Fruit fly (Drosophila melanogaster): ENCODE data around the gene CG32461.

Gene CG32461

dm6 chr3L:22998176-22998575 is 43.1 kb upstream of the CG32461 start, which contains the start of gene nrm (continued):
- TF ChIP-seq Sin3A (optimal IDR thresholded peaks at IDR 0.05) = no peak
- TF ChIP-seq emc (GFP tag; optimal IDR thresholded peaks at IDR 0.05) = no peak
- no peak for TF ChIP-seq NC2β (GFP tag; optimal IDR thresholded peaks at IDR 0.05)
- TF ChIP-seq Dll (GFP tag; IDR thresholded peaks at IDR 0.05; ENCODE audit: partially characterized antibody) = 0 out of 4 replicates have a peak, but pooled peaks have one; percentile 11
- no peak for TF ChIP-seq pho (GFP tag; optimal IDR thresholded peaks at IDR 0.05)
- no peak for TF ChIP-seq hbn (GFP tag; IDR thresholded peaks at IDR 0.05; ENCODE audit: partially characterized antibody)
- no peak for TF ChIP-seq D (optimal IDR thresholded peaks at IDR 0.05)
- no peak for TF ChIP-seq D (GFP tag; optimal IDR thresholded peaks at IDR 0.05)
- no peak for TF ChIP-seq fd64A (GFP tag; optimal IDR thresholded peaks at IDR 0.05)
- TF ChIP-seq CG31388 (GFP tag; optimal IDR thresholded peaks at IDR 0.05) = no peak
- peak; percentile 18 for TF ChIP-seq nau (GFP tag; optimal IDR thresholded peaks at IDR 0.05)
- no peak for TF ChIP-seq caup (GFP tag; optimal IDR thresholded peaks at IDR 0.05; ENCODE audit: severe bottlenecking)
- no peak for TF ChIP-seq tna (GFP tag; IDR thresholded peaks at IDR 0.05; ENCODE audit: partially characterized antibody)
- no peak for TF ChIP-seq Hey (tag; optimal IDR thresholded peaks at IDR 0.05)
- no peak for TF ChIP-seq cas (GFP tag; IDR thresholded peaks at IDR 0.05)
- no peak for TF ChIP-seq Lhr (GFP tag; optimal IDR thresholded peaks at IDR 0.05)
- no peak for TF ChIP-seq CG4854 (GFP tag; optimal IDR thresholded peaks at IDR 0.05)
- no peak for TF ChIP-seq Doc2 (GFP tag; IDR thresholded peaks at IDR 0.05)
- no peak for TF ChIP-seq twi (tag; optimal IDR thresholded peaks at IDR 0.05)
- no peak for TF ChIP-seq CG16813 (GFP tag; IDR thresholded peaks at IDR 0.05; ENCODE audit: partially characterized antibody)
- no peak for TF ChIP-seq sens-2 (GFP tag; IDR thresholded peaks at IDR 0.05)
- TF ChIP-seq chinmo (GFP tag; IDR thresholded peaks at IDR 0.05; ENCODE audit: partially characterized antibody) = no peak
- no peak for TF ChIP-seq Atf3 (GFP tag; optimal IDR thresholded peaks at IDR 0.05)
- TF ChIP-seq CG15601 (tag; optimal IDR thresholded peaks at IDR 0.05) = peak; percentile 84
- no peak for TF ChIP-seq HLHmδ (GFP tag; optimal IDR thresholded peaks at IDR 0.05)
- TF ChIP-seq pan (optimal IDR thresholded peaks at IDR 0.05) = no peak
- no peak for TF ChIP-seq pan (GFP tag; optimal IDR thresholded peaks at IDR 0.05 in 1 of 2, IDR thresholded peaks at IDR 0.05 in 1 of 2)
- TF ChIP-seq sqz (GFP tag; optimal IDR thresholded peaks at IDR 0.05) = no peak
- no peak for TF ChIP-seq C15 (GFP tag; IDR thresholded peaks at IDR 0.05)
- no peak for TF ChIP-seq Myb (GFP tag; optimal IDR thresholded peaks at IDR 0.05)
- no peak for TF ChIP-seq zf30C (GFP tag; optimal IDR thresholded peaks at IDR 0.05)
- no peak for TF ChIP-seq Mad (GFP tag; optimal IDR thresholded peaks at IDR 0.05)
- TF ChIP-seq Awh (GFP tag; IDR thresholded peaks at IDR 0.05) = no peak
- TF ChIP-seq Dip3 (GFP tag; optimal IDR thresholded peaks at IDR 0.05) = no peak
- no peak for TF ChIP-seq CG8359 (GFP tag; optimal IDR thresholded peaks at IDR 0.05; ENCODE audit: borderline replicate concordance)
- TF ChIP-seq CG9727 (GFP tag; optimal IDR thresholded peaks at IDR 0.05) = no peak
- TF ChIP-seq dmrt99B (tag; optimal IDR thresholded peaks at IDR 0.05) = no peak
- TF ChIP-seq CG13296 (GFP tag; optimal IDR thresholded peaks at IDR 0.05) = no peak
- TF ChIP-seq Hr3 (GFP tag; optimal IDR thresholded peaks at IDR 0.05) = no peak
- TF ChIP-seq Rfx (GFP tag; IDR thresholded peaks at IDR 0.05) = no peak
- no peak for TF ChIP-seq jing (GFP tag; optimal IDR thresholded peaks at IDR 0.05)
- TF ChIP-seq CG2875 (GFP tag; optimal IDR thresholded peaks at IDR 0.05) = no peak
- TF ChIP-seq CG13894 (tag; optimal IDR thresholded peaks at IDR 0.05) = peak; percentile 7
- no peak for TF ChIP-seq Med (GFP tag)
- TF ChIP-seq CG13624 (GFP tag; optimal IDR thresholded peaks at IDR 0.05) = no peak
- TF ChIP-seq CG17568 (GFP tag; optimal IDR thresholded peaks at IDR 0.05) = no peak
- no peak for TF ChIP-seq bigmax (GFP tag; optimal IDR thresholded peaks at IDR 0.05)
- no peak for TF ChIP-seq CG8089 (GFP tag; optimal IDR thresholded peaks at IDR 0.05)
- no peak for TF ChIP-seq phol (tag; optimal IDR thresholded peaks at IDR 0.05)
- no peak for TF ChIP-seq CG6654 (GFP tag; optimal IDR thresholded peaks at IDR 0.05)
- no peak for TF ChIP-seq dati (GFP tag; IDR thresholded peaks at IDR 0.05)
- TF ChIP-seq Max (GFP tag; optimal IDR thresholded peaks at IDR 0.05) = no peak

Data from whole organism, embryonic.